Fruit fly (Drosophila melanogaster) whole organism, pupa: ENCODE data around the gene colt.

Experiments
- CG10348 ChIP-seq: fragments of 200-800 bp; sonication (Bioruptor generic); IDR thresholded peaks from 2 replicates; pipeline ENCODE4 v1.3.6; 2022; ENCODE audit warnings: missing biosample characterization, missing genetic modification characterization
- CG12605 ChIP-seq: fragments of 200-800 bp; sonication (Bioruptor generic); IDR thresholded peaks from 2 replicates; pipeline ENCODE4 v1.3.6; 2022; ENCODE audit warnings: missing biosample characterization, missing genetic modification characterization
- CG13204 ChIP-seq: fragments of 200-800 bp; sonication (Bioruptor generic); optimal IDR thresholded peaks from 2 replicates; lab custom pipeline; 2018; ENCODE audit warnings: missing biosample characterization, mild to moderate bottlenecking, missing genetic modification characterization, moderate library complexity
- CG14655 ChIP-seq: fragments of 200-800 bp; sonication (Bioruptor generic); optimal IDR thresholded peaks from 3 replicates; lab custom pipeline; 2017; ENCODE audit warnings: mild to moderate bottlenecking, missing biosample characterization, missing genetic modification reagents, missing genetic modification characterization
- CG15710 ChIP-seq: fragments of 200-800 bp; sonication (Bioruptor generic); optimal IDR thresholded peaks from 2 replicates; lab custom pipeline; 2018; ENCODE audit warnings: missing biosample characterization, mild to moderate bottlenecking, missing genetic modification characterization, moderate library complexity
- CG17806 ChIP-seq: fragments of 200-800 bp; sonication (Bioruptor generic); optimal IDR thresholded peaks from 2 replicates; lab custom pipeline; 2018; ENCODE audit warnings: missing biosample characterization, mild to moderate bottlenecking, missing genetic modification characterization, moderate library complexity
- CG32121 ChIP-seq: fragments of 200-800 bp; sonication (Bioruptor generic); IDR thresholded peaks from 2 replicates; pipeline ENCODE4 v1.3.6; 2022; ENCODE audit warnings: missing biosample characterization, missing genetic modification characterization
- CG34367 ChIP-seq: fragments of 200-800 bp; sonication (Bioruptor generic); optimal IDR thresholded peaks from 2 replicates; lab custom pipeline; 2018; ENCODE audit warnings: missing biosample characterization, mild to moderate bottlenecking, missing genetic modification characterization
- CG4496 ChIP-seq: fragments of 200-800 bp; sonication (Bioruptor generic); IDR thresholded peaks from 3 replicates; pipeline ENCODE4 v1.3.6; 2022; ENCODE audit warnings: missing biosample characterization, missing genetic modification characterization
- CG8159 ChIP-seq: fragments of 200-800 bp; sonication (Bioruptor generic); optimal IDR thresholded peaks from 3 replicates; lab custom pipeline; 2018; ENCODE audit warnings: missing biosample characterization, mild to moderate bottlenecking, missing genetic modification characterization, moderate library complexity
- CG8301 ChIP-seq: fragments of 200-800 bp; sonication (Bioruptor generic); optimal IDR thresholded peaks from 2 replicates; lab custom pipeline; 2018; ENCODE audit warnings: missing biosample characterization, mild to moderate bottlenecking, missing genetic modification characterization
- CG9948 ChIP-seq: fragments of 200-800 bp; sonication (Bioruptor generic); optimal IDR thresholded peaks from 2 replicates; lab custom pipeline; 2018; ENCODE audit warnings: missing biosample characterization, mild to moderate bottlenecking, missing genetic modification characterization, moderate library complexity
- D1 ChIP-seq: fragments of 200-800 bp; sonication (Bioruptor generic); optimal IDR thresholded peaks from 2 replicates; lab custom pipeline; 2018; ENCODE audit warnings: missing biosample characterization, mild to moderate bottlenecking, missing genetic modification characterization, moderate library complexity
- EcR ChIP-seq: fragments of 200-800 bp; sonication (Bioruptor generic); optimal IDR thresholded peaks from 3 replicates; lab custom pipeline; 2019; ENCODE audit warnings: missing biosample characterization, missing genetic modification characterization, mild to moderate bottlenecking, moderate library complexity, missing genetic modification reagents
- Ets98B ChIP-seq: fragments of 200-800 bp; sonication (Bioruptor generic); IDR thresholded peaks from 2 replicates; pipeline ENCODE4 v1.3.6; 2022; ENCODE audit warnings: missing biosample characterization, missing genetic modification characterization
- Pif1A ChIP-seq: fragments of 200-800 bp; sonication (Bioruptor generic); optimal IDR thresholded peaks from 3 replicates; lab custom pipeline; 2016; ENCODE audit warnings: missing biosample characterization, missing genetic modification characterization
- Pif1B ChIP-seq: fragments of 200-800 bp; sonication (Bioruptor generic); optimal IDR thresholded peaks from 3 replicates; lab custom pipeline; 2016; ENCODE audit warnings: missing biosample characterization, missing genetic modification characterization
- Snoo ChIP-seq: fragments of 200-800 bp; sonication (Bioruptor generic); optimal IDR thresholded peaks from 3 replicates; lab custom pipeline; 2017; ENCODE audit warnings: missing biosample characterization, mild to moderate bottlenecking, missing genetic modification characterization, inconsistent platforms
- fd96Ca ChIP-seq: fragments of 200-800 bp; sonication (Bioruptor generic); IDR thresholded peaks from 3 replicates; pipeline ENCODE4 v1.3.6; 2022; ENCODE audit warnings: missing biosample characterization, missing genetic modification characterization
- gl ChIP-seq: fragments of 200-800 bp; sonication (Bioruptor generic); optimal IDR thresholded peaks from 2 replicates; lab custom pipeline; 2018; ENCODE audit warnings: missing biosample characterization, mild to moderate bottlenecking, missing genetic modification characterization
- rn ChIP-seq: fragments of 200-800 bp; sonication (Bioruptor generic); IDR thresholded peaks from 2 replicates; pipeline ENCODE4 v1.3.6; 2022; ENCODE audit warnings: missing biosample characterization, missing genetic modification characterization

The colt gene

dm6 chr2L:2754437-2755322, 15.2 kb downstream of the colt start:
- TF ChIP-seq CG13204 (peak; percentile 43), CG12605 (GFP tag; lab: Robert Waterston, UW) (no peak), Pif1A (peak; percentile 91), Snoo (peak; percentile 84), Pif1B (GFP tag; lab: Kevin White, UChicago) (peak; percentile 87), Ets98B (GFP tag; lab: Robert Waterston, UW) (no peak), CG14655 (GFP tag; lab: Kevin White, UChicago) (peak; percentile 97), CG34367 (tag; lab: Kevin White, UChicago) (peak; percentile 83), CG32121 (GFP tag; lab: Robert Waterston, UW) (no peak), CG4496 (GFP tag; lab: Robert Waterston, UW) (no peak), CG8301 (tag; lab: Kevin White, UChicago) (peak; percentile 96), CG15710 (tag; lab: Kevin White, UChicago) (peak; percentile 87), CG17806 (tag; lab: Kevin White, UChicago) (peak; percentile 87), EcR (GFP tag; lab: Kevin White, UChicago) (peak; percentile 25), CG8159 (peak; percentile 91), fd96Ca (GFP tag; lab: Robert Waterston, UW) (no peak), CG10348 (GFP tag; lab: Robert Waterston, UW) (no peak), gl (tag; lab: Kevin White, UChicago) (peak; percentile 74), D1 (tag; lab: Kevin White, UChicago) (no peak), CG9948 (peak; percentile 86), rn (no peak)

dm6 chr2L:2753789-2754436, 16.0 kb downstream of the colt start:
- no peak for TF ChIP-seq CG8159
- no peak for TF ChIP-seq gl (tag; lab: Kevin White, UChicago)
- no peak for TF ChIP-seq CG13204
- TF ChIP-seq CG17806 (tag; lab: Kevin White, UChicago): no peak
- TF ChIP-seq EcR (GFP tag; lab: Kevin White, UChicago): peak; percentile 78
- TF ChIP-seq CG9948: no peak
- TF ChIP-seq CG4496 (GFP tag; lab: Robert Waterston, UW): no peak
- TF ChIP-seq CG32121 (GFP tag; lab: Robert Waterston, UW): no peak

dm6 chr2L:2752460-2753411, 17.1 kb downstream of the colt start, which contains the start of gene Pgk:
Gene Pgk, minus strand, starts transcription at chr2L:2753068.
- TF ChIP-seq CG8301 (tag; lab: Kevin White, UChicago) (peak; percentile 48), CG10348 (GFP tag; lab: Robert Waterston, UW) (no peak), Pif1B (GFP tag; lab: Kevin White, UChicago) (peak; percentile 74), Pif1A (peak; percentile 78), CG17806 (tag; lab: Kevin White, UChicago) (peak; percentile 52), CG32121 (GFP tag; lab: Robert Waterston, UW) (no peak), CG13204 (peak; percentile 20), Ets98B (GFP tag; lab: Robert Waterston, UW) (no peak), CG34367 (tag; lab: Kevin White, UChicago) (peak; percentile 39), CG9948 (peak; percentile 27), Snoo (peak; percentile 43), D1 (tag; lab: Kevin White, UChicago) (peak; percentile 2), gl (tag; lab: Kevin White, UChicago) (no peak), CG15710 (tag; lab: Kevin White, UChicago) (peak; percentile 37), fd96Ca (GFP tag; lab: Robert Waterston, UW) (no peak), EcR (GFP tag; lab: Kevin White, UChicago) (peak; percentile 28), CG14655 (GFP tag; lab: Kevin White, UChicago) (peak; percentile 57)

dm6 chr2L:2751904-2752459, 17.9 kb downstream of the colt start, which contains the start of gene Bacc:
Gene Bacc, plus strand, starts transcription at chr2L:2752445.
- TF ChIP-seq CG17806 (tag; lab: Kevin White, UChicago) (peak; percentile 95), CG15710 (tag; lab: Kevin White, UChicago) (peak; percentile 98), rn (no peak), CG8301 (tag; lab: Kevin White, UChicago) (peak; percentile 99), CG34367 (tag; lab: Kevin White, UChicago) (peak; percentile 96), Pif1B (GFP tag; lab: Kevin White, UChicago) (peak; percentile 98), CG14655 (GFP tag; lab: Kevin White, UChicago) (peak; percentile 99), Ets98B (GFP tag; lab: Robert Waterston, UW) (no peak), gl (tag; lab: Kevin White, UChicago) (peak; percentile 90), CG13204 (peak; percentile 90), CG8159 (peak; percentile 100), CG10348 (GFP tag; lab: Robert Waterston, UW) (no peak), Pif1A (peak; percentile 99), CG12605 (GFP tag; lab: Robert Waterston, UW) (no peak), CG9948 (peak; percentile 98), EcR (GFP tag; lab: Kevin White, UChicago) (no peak), fd96Ca (GFP tag; lab: Robert Waterston, UW) (no peak), D1 (tag; lab: Kevin White, UChicago) (peak; percentile 98), CG4496 (GFP tag; lab: Robert Waterston, UW) (no peak), Snoo (peak; percentile 97), CG32121 (GFP tag; lab: Robert Waterston, UW) (no peak)
